Worm (Caenorhabditis elegans): ENCODE measurements around the gene arx-4.

The arx-4 gene

ce11 chrIII:872373-872772 is 10.3 kb downstream of the arx-4 start, which contains the start of the genes T24C4.3 and clc-20:
T24C4.3 (minus strand) TSS chrIII:872473.
clc-20 (plus strand) TSS chrIII:872583.
- TF ChIP-seq fkh-10 (GFP tag; optimal IDR thresholded peaks at IDR 0.05) (no peak), unc-30 (tag; optimal IDR thresholded peaks at IDR 0.05) (no peak), aly-2 (tag; optimal IDR thresholded peaks at IDR 0.05) (no peak), nhr-47 (tag; optimal IDR thresholded peaks at IDR 0.05) (no peak), mef-2 (tag; optimal IDR thresholded peaks at IDR 0.05) (no peak), fkh-8 (tag; optimal IDR thresholded peaks at IDR 0.05) (peak; percentile 23), isw-1 (GFP tag; IDR thresholded peaks at IDR 0.05) (no peak), dsc-1 (tag; optimal IDR thresholded peaks at IDR 0.05) (peak; percentile 72), sox-4 (tag; optimal IDR thresholded peaks at IDR 0.05) (peak; percentile 28), lin-14 (GFP tag; optimal IDR thresholded peaks at IDR 0.05) (no peak), ceh-82 (tag; optimal IDR thresholded peaks at IDR 0.05) (no peak), sup-37 (GFP tag; optimal IDR thresholded peaks at IDR 0.05) (no peak)

ce11 chrIII:873432-873831 is 11.3 kb downstream of the arx-4 start, which contains the start of gene clc-19:
clc-19 (minus strand) TSS chrIII:873566.
- TF ChIP-seq ceh-90 (tag; optimal IDR thresholded peaks at IDR 0.05): no peak
- no peak for TF ChIP-seq unc-86 (tag; optimal IDR thresholded peaks at IDR 0.05)
- TF ChIP-seq lsy-2 (tag; optimal IDR thresholded peaks at IDR 0.05): no peak
- TF ChIP-seq ama-1 (optimal IDR thresholded peaks at IDR 0.05): no peak
- TF ChIP-seq ztf-4 (tag; optimal IDR thresholded peaks at IDR 0.05): no peak
- no peak for TF ChIP-seq C34B4.2 (tag; optimal IDR thresholded peaks at IDR 0.05)
- TF ChIP-seq alr-1 (tag; optimal IDR thresholded peaks at IDR 0.05; ENCODE audit: borderline replicate concordance): no peak
- TF ChIP-seq unc-98 (GFP tag; IDR thresholded peaks at IDR 0.05): no peak

ce11 chrIII:879634-880033 is 17.5 kb downstream of the arx-4 start, which contains the start of the genes T24C4.5 and ucr-2.3:
T24C4.5 (minus strand) TSS chrIII:879734.
ucr-2.3 (plus strand) TSS chrIII:879860.
- no peak for TF ChIP-seq F16B12.6 (tag; optimal IDR thresholded peaks at IDR 0.05)
- no peak for TF ChIP-seq nhr-237 (tag; optimal IDR thresholded peaks at IDR 0.05)
- TF ChIP-seq nhr-84 (tag; optimal IDR thresholded peaks at IDR 0.05): no peak
- no peak for TF ChIP-seq snpc-4 (tag; optimal IDR thresholded peaks at IDR 0.05)
- TF ChIP-seq irx-1 (tag; optimal IDR thresholded peaks at IDR 0.05): no peak
- no peak for TF ChIP-seq Y116A8C.19 (tag; optimal IDR thresholded peaks at IDR 0.05; ENCODE audit: borderline replicate concordance)
- no peak for TF ChIP-seq nhr-28 (tag; optimal IDR thresholded peaks at IDR 0.05)
- TF ChIP-seq ztf-11 (tag; optimal IDR thresholded peaks at IDR 0.05): no peak
- no peak for TF ChIP-seq nhr-11 (tag; optimal IDR thresholded peaks at IDR 0.05)
- TF ChIP-seq dpl-1 (GFP tag; optimal IDR thresholded peaks at IDR 0.05): no peak
- no peak for TF ChIP-seq C16A3.4 (tag; optimal IDR thresholded peaks at IDR 0.05)
- TF ChIP-seq egl-27 (tag; optimal IDR thresholded peaks at IDR 0.05): no peak
- TF ChIP-seq nhr-47 (tag; optimal IDR thresholded peaks at IDR 0.05): no peak
- no peak for TF ChIP-seq ama-1 (optimal IDR thresholded peaks at IDR 0.05)
- TF ChIP-seq lsy-2 (tag; optimal IDR thresholded peaks at IDR 0.05): no peak
- no peak for TF ChIP-seq nhr-12 (tag; optimal IDR thresholded peaks at IDR 0.05)
- TF ChIP-seq lin-39 (tag; optimal IDR thresholded peaks at IDR 0.05): no peak
- no peak for TF ChIP-seq grh-1 (GFP tag; IDR thresholded peaks at IDR 0.05)
- TF ChIP-seq hlh-17 (GFP tag; optimal IDR thresholded peaks at IDR 0.05; ENCODE audit: borderline replicate concordance): no peak
- no peak for TF ChIP-seq sptf-1 (tag; optimal IDR thresholded peaks at IDR 0.05)

- no peak for TF ChIP-seq efl-1 (optimal IDR thresholded peaks at IDR 0.05)
- peak in 1 of 2 experiments; percentile 57 for TF ChIP-seq efl-1 (GFP tag; optimal IDR thresholded peaks at IDR 0.05 in 1 of 2)
- no peak for TF ChIP-seq hlh-17 (GFP tag; optimal IDR thresholded peaks at IDR 0.05; ENCODE audit: borderline replicate concordance)
- TF ChIP-seq dsc-1 (tag; optimal IDR thresholded peaks at IDR 0.05): no peak
Measured at ce11 chrIII:880840-881239, 18.7 kb downstream of the arx-4 start.
